ENCODE assay signal across 1 fruit fly cellular context in the genomic region with DNA sequence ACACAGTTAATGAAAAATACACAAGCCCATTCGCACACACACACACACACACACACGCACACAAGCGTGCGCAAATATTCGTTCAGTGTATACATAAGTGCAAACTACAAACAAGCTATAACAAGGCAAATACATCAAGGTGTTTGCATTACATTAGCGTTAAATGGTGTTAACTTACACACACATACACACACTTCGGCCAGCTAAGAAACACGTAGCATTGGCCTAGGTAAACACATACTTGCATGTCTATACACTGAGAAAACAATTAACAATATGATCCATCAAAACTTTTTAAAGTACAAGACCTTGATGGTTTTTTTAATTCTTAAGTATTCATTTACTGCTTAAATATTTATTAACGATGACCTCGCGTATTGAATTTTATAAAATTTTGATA.
TF ChIP-seq lines count a peak whose summit lies in the region.

No protein-coding gene starts in this region.

TF ChIP-seq in whole organism, embryonic, 481 proteins besides CTCF, POLR2A, EP300 and RAD21 (continued from another document):
- TF ChIP-seq gcm (GFP tag; optimal IDR thresholded peaks at IDR 0.05; lab: Kevin White, UChicago) (no peak), Trl (optimal IDR thresholded peaks at IDR 0.05; lab: Kevin White, UChicago) (no peak), Trl (GFP tag; optimal IDR thresholded peaks at IDR 0.05; lab: Kevin White, UChicago) (no peak), CG12659 (GFP tag; optimal IDR thresholded peaks at IDR 0.05; lab: Kevin White, UChicago) (no peak), CG7357 (GFP tag; IDR thresholded peaks at IDR 0.05; lab: Robert Waterston, UW) (no peak), CG31441 (GFP tag; IDR thresholded peaks at IDR 0.05; lab: Robert Waterston, UW) (0 out of 2 replicates have a peak, but pooled peaks have one; percentile 10), zen (tag; optimal IDR thresholded peaks at IDR 0.05; lab: Kevin White, UChicago) (peak; percentile 79), pros (GFP tag; optimal IDR thresholded peaks at IDR 0.05; lab: Kevin White, UChicago) (no peak), cato (GFP tag; optimal IDR thresholded peaks at IDR 0.05; lab: Kevin White, UChicago; ENCODE audit: borderline replicate concordance) (no peak), CG18599 (GFP tag; optimal IDR thresholded peaks at IDR 0.05; lab: Kevin White, UChicago) (no peak), Tbp (GFP tag; optimal IDR thresholded peaks at IDR 0.05; lab: Kevin White, UChicago) (no peak), CG2875 (GFP tag; optimal IDR thresholded peaks at IDR 0.05; lab: Kevin White, UChicago) (no peak), Dip2 (GFP tag; IDR thresholded peaks at IDR 0.05; lab: Robert Waterston, UW) (no peak), Atf-2 (GFP tag; optimal IDR thresholded peaks at IDR 0.05; lab: Kevin White, UChicago) (no peak), CG3847 (GFP tag; IDR thresholded peaks at IDR 0.05; lab: Robert Waterston, UW) (no peak), Rx (GFP tag; IDR thresholded peaks at IDR 0.05; lab: Robert Waterston, UW) (no peak), Hand (GFP tag; optimal IDR thresholded peaks at IDR 0.05; lab: Kevin White, UChicago) (no peak), sens (GFP tag; lab: Kevin White, UChicago) (peak; percentile 79), al (GFP tag; IDR thresholded peaks at IDR 0.05; lab: Robert Waterston, UW) (no peak), ham (GFP tag; IDR thresholded peaks at IDR 0.05; lab: Robert Waterston, UW) (no peak), bab2 (GFP tag; optimal IDR thresholded peaks at IDR 0.05; lab: Kevin White, UChicago) (no peak), ac (GFP tag; optimal IDR thresholded peaks at IDR 0.05; lab: Kevin White, UChicago) (peak; percentile 35), CG4424 (GFP tag; optimal IDR thresholded peaks at IDR 0.05; lab: Kevin White, UChicago) (no peak), CG6765 (GFP tag; optimal IDR thresholded peaks at IDR 0.05; lab: Kevin White, UChicago) (no peak), CG30020 (tag; optimal IDR thresholded peaks at IDR 0.05; lab: Kevin White, UChicago) (no peak), CG10267 (tag; optimal IDR thresholded peaks at IDR 0.05; lab: Kevin White, UChicago) (no peak), crol (GFP tag; IDR thresholded peaks at IDR 0.05; lab: Robert Waterston, UW) (no peak), CG11247 (GFP tag; IDR thresholded peaks at IDR 0.05; lab: Robert Waterston, UW) (no peak), toy (GFP tag; IDR thresholded peaks at IDR 0.05; lab: Robert Waterston, UW) (no peak), CG10979 (tag; optimal IDR thresholded peaks at IDR 0.05; lab: Kevin White, UChicago) (peak; percentile 17), CG18619 (GFP tag; optimal IDR thresholded peaks at IDR 0.05; lab: Kevin White, UChicago) (no peak), croc (GFP tag; conservative IDR thresholded peaks at IDR 0.05; lab: Robert Waterston, UW) (no peak), tll (GFP tag; optimal IDR thresholded peaks at IDR 0.05; lab: Kevin White, UChicago) (peak in 1 of 2 experiments; percentile 78), CG4328 (GFP tag; optimal IDR thresholded peaks at IDR 0.05; lab: Kevin White, UChicago) (no peak), Hmr (GFP tag; optimal IDR thresholded peaks at IDR 0.05; lab: Kevin White, UChicago) (no peak), CG12744 (GFP tag; optimal IDR thresholded peaks at IDR 0.05; lab: Kevin White, UChicago) (no peak), az2 (GFP tag; optimal IDR thresholded peaks at IDR 0.05; lab: Kevin White, UChicago) (no peak), prd (optimal IDR thresholded peaks at IDR 0.05; lab: Kevin White, UChicago) (no peak), prd (GFP tag; IDR thresholded peaks at IDR 0.05; lab: Robert Waterston, UW) (peak; percentile 58; the same call in 2 of the 3 replicates), trem (tag; optimal IDR thresholded peaks at IDR 0.05; lab: Kevin White, UChicago) (no peak), h (optimal IDR thresholded peaks at IDR 0.05; lab: Kevin White, UChicago) (no peak), CG9817 (tag; optimal IDR thresholded peaks at IDR 0.05; lab: Kevin White, UChicago) (no peak), peb (GFP tag; IDR thresholded peaks at IDR 0.05; lab: Robert Waterston, UW) (no peak), ab (GFP tag; optimal IDR thresholded peaks at IDR 0.05; lab: Kevin White, UChicago) (no peak), CG11504 (tag; optimal IDR thresholded peaks at IDR 0.05; lab: Kevin White, UChicago) (no peak), wek (GFP tag; optimal IDR thresholded peaks at IDR 0.05; lab: Kevin White, UChicago) (no peak), lbe (GFP tag; optimal IDR thresholded peaks at IDR 0.05; lab: Kevin White, UChicago) (no peak), CG34224 (GFP tag; IDR thresholded peaks at IDR 0.05; lab: Robert Waterston, UW; ENCODE audit: partially characterized antibody) (no peak), CoRest (tag; optimal IDR thresholded peaks at IDR 0.05; lab: Kevin White, UChicago) (no peak), btn (GFP tag; optimal IDR thresholded peaks at IDR 0.05; lab: Kevin White, UChicago) (no peak), ATbp (GFP tag; optimal IDR thresholded peaks at IDR 0.05; lab: Kevin White, UChicago) (no peak), Atf3 (GFP tag; optimal IDR thresholded peaks at IDR 0.05; lab: Kevin White, UChicago) (no peak), Dbx (GFP tag; IDR thresholded peaks at IDR 0.05; lab: Robert Waterston, UW) (no peak), aop (GFP tag; IDR thresholded peaks at IDR 0.05; lab: Robert Waterston, UW) (no peak), Ets65A (GFP tag; lab: Kevin White, UChicago) (peak; percentile 18), Spps (tag; optimal IDR thresholded peaks at IDR 0.05; lab: Kevin White, UChicago) (no peak), BtbVII (GFP tag; optimal IDR thresholded peaks at IDR 0.05; lab: Kevin White, UChicago) (no peak), D19B (GFP tag; optimal IDR thresholded peaks at IDR 0.05; lab: Kevin White, UChicago) (no peak), CG17802 (tag; optimal IDR thresholded peaks at IDR 0.05; lab: Kevin White, UChicago) (no peak), scrt (GFP tag; optimal IDR thresholded peaks at IDR 0.05; lab: Kevin White, UChicago) (no peak), CG17359 (tag; optimal IDR thresholded peaks at IDR 0.05; lab: Kevin White, UChicago) (no peak), CG16813 (GFP tag; IDR thresholded peaks at IDR 0.05; lab: Robert Waterston, UW; ENCODE audit: partially characterized antibody) (no peak), Ada2b (GFP tag; IDR thresholded peaks at IDR 0.05; lab: Robert Waterston, UW) (no peak), fd102C (GFP tag; optimal IDR thresholded peaks at IDR 0.05; lab: Kevin White, UChicago) (peak; percentile 90), luna (GFP tag; optimal IDR thresholded peaks at IDR 0.05; lab: Kevin White, UChicago) (no peak), pan (optimal IDR thresholded peaks at IDR 0.05; lab: Kevin White, UChicago) (no peak), pan (GFP tag; optimal IDR thresholded peaks at IDR 0.05 in 1 of 2, IDR thresholded peaks at IDR 0.05 in 1 of 2) (no peak), nau (GFP tag; optimal IDR thresholded peaks at IDR 0.05; lab: Kevin White, UChicago) (no peak), CG8944 (GFP tag; optimal IDR thresholded peaks at IDR 0.05; lab: Kevin White, UChicago) (no peak), CG10366 (GFP tag; IDR thresholded peaks at IDR 0.05; lab: Robert Waterston, UW) (no peak), seq (GFP tag; IDR thresholded peaks at IDR 0.05; lab: Robert Waterston, UW) (no peak), ken (GFP tag; IDR thresholded peaks at IDR 0.05; lab: Robert Waterston, UW) (no peak), ttk (GFP tag; IDR thresholded peaks at IDR 0.05; lab: Robert Waterston, UW) (no peak), E2f2 (GFP tag; IDR thresholded peaks at IDR 0.05; lab: Robert Waterston, UW) (no peak), bowl (GFP tag; IDR thresholded peaks at IDR 0.05; lab: Robert Waterston, UW) (no peak), en (GFP tag; optimal IDR thresholded peaks at IDR 0.05; lab: Kevin White, UChicago) (no peak), CG18262 (tag; optimal IDR thresholded peaks at IDR 0.05; lab: Kevin White, UChicago) (no peak), CG13894 (tag; optimal IDR thresholded peaks at IDR 0.05; lab: Kevin White, UChicago) (no peak), oc (tag; optimal IDR thresholded peaks at IDR 0.05; lab: Kevin White, UChicago) (no peak), gce (GFP tag; IDR thresholded peaks at IDR 0.05; lab: Robert Waterston, UW) (no peak), cg (GFP tag; optimal IDR thresholded peaks at IDR 0.05; lab: Kevin White, UChicago) (no peak), chn (GFP tag; optimal IDR thresholded peaks at IDR 0.05; lab: Kevin White, UChicago) (no peak), Med (GFP tag; lab: Kevin White, UChicago) (peak; percentile 66), CG7745 (tag; optimal IDR thresholded peaks at IDR 0.05; lab: Kevin White, UChicago) (no peak), Doc2 (GFP tag; IDR thresholded peaks at IDR 0.05; lab: Robert Waterston, UW) (no peak), CG7839 (tag; optimal IDR thresholded peaks at IDR 0.05; lab: Kevin White, UChicago) (no peak), ato (GFP tag; IDR thresholded peaks at IDR 0.05; lab: Robert Waterston, UW; ENCODE audit: partially characterized antibody) (no peak), CG10274 (GFP tag; optimal IDR thresholded peaks at IDR 0.05; lab: Kevin White, UChicago) (no peak), CG17361 (GFP tag; IDR thresholded peaks at IDR 0.05; lab: Robert Waterston, UW) (no peak), Nf-YB (GFP tag; optimal IDR thresholded peaks at IDR 0.05; lab: Kevin White, UChicago) (no peak), CG17568 (GFP tag; optimal IDR thresholded peaks at IDR 0.05; lab: Kevin White, UChicago) (no peak), CG2116 (GFP tag; optimal IDR thresholded peaks at IDR 0.05; lab: Kevin White, UChicago) (no peak), lola (GFP tag; optimal IDR thresholded peaks at IDR 0.05; lab: Kevin White, UChicago) (peak in 1 of 3 experiments; percentile 12), CG7928 (GFP tag; optimal IDR thresholded peaks at IDR 0.05; lab: Kevin White, UChicago) (no peak), CG3995 (GFP tag; optimal IDR thresholded peaks at IDR 0.05; lab: Kevin White, UChicago) (no peak), zfh1 (GFP tag; IDR thresholded peaks at IDR 0.05; lab: Robert Waterston, UW) (no peak), CG3163 (GFP tag; optimal IDR thresholded peaks at IDR 0.05; lab: Kevin White, UChicago) (no peak), CG15696 (tag; optimal IDR thresholded peaks at IDR 0.05; lab: Kevin White, UChicago) (peak; percentile 76), gro (GFP tag; optimal IDR thresholded peaks at IDR 0.05; lab: Kevin White, UChicago) (no peak), CG6272 (GFP tag; IDR thresholded peaks at IDR 0.05; lab: Robert Waterston, UW) (no peak), Hr3 (GFP tag; optimal IDR thresholded peaks at IDR 0.05; lab: Kevin White, UChicago) (no peak), CG11398 (GFP tag; optimal IDR thresholded peaks at IDR 0.05; lab: Kevin White, UChicago) (no peak), bbx (GFP tag; IDR thresholded peaks at IDR 0.05; lab: Robert Waterston, UW; ENCODE audit: partially characterized antibody) (no peak), CG9727 (GFP tag; optimal IDR thresholded peaks at IDR 0.05; lab: Kevin White, UChicago) (peak; percentile 42), gsb-n (tag; optimal IDR thresholded peaks at IDR 0.05; lab: Kevin White, UChicago) (no peak), CG15479 (GFP tag; optimal IDR thresholded peaks at IDR 0.05; lab: Kevin White, UChicago) (peak; percentile 48), Ravus (GFP tag; IDR thresholded peaks at IDR 0.05; lab: Robert Waterston, UW) (no peak), slbo (GFP tag; IDR thresholded peaks at IDR 0.05; lab: Robert Waterston, UW) (no peak), psq (GFP tag; optimal IDR thresholded peaks at IDR 0.05; lab: Kevin White, UChicago) (no peak), Dip3 (GFP tag; optimal IDR thresholded peaks at IDR 0.05; lab: Kevin White, UChicago) (no peak), Dp (GFP tag; optimal IDR thresholded peaks at IDR 0.05; lab: Kevin White, UChicago) (no peak), CG15514 (GFP tag; optimal IDR thresholded peaks at IDR 0.05; lab: Kevin White, UChicago) (no peak), CG1529 (GFP tag; optimal IDR thresholded peaks at IDR 0.05; lab: Kevin White, UChicago) (no peak), dimm (GFP tag; IDR thresholded peaks at IDR 0.05; lab: Robert Waterston, UW) (no peak), Sry-β (GFP tag; optimal IDR thresholded peaks at IDR 0.05; lab: Kevin White, UChicago) (no peak), CG6854 (GFP tag; optimal IDR thresholded peaks at IDR 0.05; lab: Kevin White, UChicago) (no peak), dmrt99B (tag; optimal IDR thresholded peaks at IDR 0.05; lab: Kevin White, UChicago) (no peak), nom (GFP tag; optimal IDR thresholded peaks at IDR 0.05; lab: Kevin White, UChicago) (no peak), CG6175 (GFP tag; IDR thresholded peaks at IDR 0.05; lab: Robert Waterston, UW) (no peak), ERR (GFP tag; optimal IDR thresholded peaks at IDR 0.05; lab: Kevin White, UChicago) (no peak), CG32532 (GFP tag; IDR thresholded peaks at IDR 0.05; lab: Robert Waterston, UW) (no peak), CG8281 (tag; optimal IDR thresholded peaks at IDR 0.05; lab: Kevin White, UChicago) (no peak), gt (GFP tag; IDR thresholded peaks at IDR 0.05; lab: Robert Waterston, UW) (no peak), grau (tag; optimal IDR thresholded peaks at IDR 0.05; lab: Kevin White, UChicago) (no peak), CG6683 (GFP tag; optimal IDR thresholded peaks at IDR 0.05; lab: Kevin White, UChicago) (no peak), Mes4 (GFP tag; optimal IDR thresholded peaks at IDR 0.05; lab: Kevin White, UChicago) (no peak), Max (GFP tag; optimal IDR thresholded peaks at IDR 0.05; lab: Kevin White, UChicago) (no peak), Dad (GFP tag; optimal IDR thresholded peaks at IDR 0.05; lab: Kevin White, UChicago) (no peak), CG1603 (tag; optimal IDR thresholded peaks at IDR 0.05; lab: Kevin White, UChicago) (peak; percentile 11), CG16863 (GFP tag; optimal IDR thresholded peaks at IDR 0.05; lab: Kevin White, UChicago) (no peak), Blimp-1 (GFP tag; optimal IDR thresholded peaks at IDR 0.05; lab: Kevin White, UChicago) (no peak), MTF-1 (GFP tag; optimal IDR thresholded peaks at IDR 0.05; lab: Kevin White, UChicago; ENCODE audit: borderline replicate concordance) (peak; percentile 27), Asciz (GFP tag; optimal IDR thresholded peaks at IDR 0.05; lab: Kevin White, UChicago) (no peak)
